Worm (Caenorhabditis elegans) whole organism, L4 larva: ENCODE results near the gene C35A5.4.

Source experiments
- D1046.2 ChIP-seq: fragments of 200-800 bp; sonication (Bioruptor generic); IDR thresholded peaks from 2 replicates; pipeline ENCODE4 v1.3.6; 2022; ENCODE audit warnings: missing genetic modification characterization, missing compliant biosample characterization
- F37D6.2 ChIP-seq: sonication (generic microtip); optimal IDR thresholded peaks from 2 replicates; lab custom pipeline; 2016; ENCODE audit warnings: mild to moderate bottlenecking, missing genetic modification characterization, missing compliant biosample characterization
- F44E2.7 ChIP-seq: fragments of 200-800 bp; sonication (Bioruptor generic); IDR thresholded peaks from 2 replicates; pipeline ENCODE4 v2.1.2; 2022; ENCODE audit warnings: missing genetic modification characterization, missing compliant biosample characterization
- Y48G9A.11 ChIP-seq: fragments of 200-800 bp; sonication (Bioruptor generic); IDR thresholded peaks from 2 replicates; pipeline ENCODE4 v1.3.6; 2022; ENCODE audit warnings: missing genetic modification reagents, missing genetic modification characterization, missing compliant biosample characterization
- aha-1 ChIP-seq: fragments of 150-350 bp; peaks from one replicate; lab custom pipeline; 2014; ENCODE audit warnings: missing biosample characterization, missing genetic modification characterization
- aly-2 ChIP-seq: sonication (generic microtip); optimal IDR thresholded peaks from 2 replicates; lab custom pipeline; 2018; ENCODE audit warnings: missing biosample characterization, missing genetic modification characterization
- ama-1 ChIP-seq: fragments of 150-350 bp; optimal IDR thresholded peaks from 2 replicates; lab custom pipeline; 2014; ENCODE audit warnings: inconsistent platforms, mixed read lengths
- ceh-82 ChIP-seq: sonication (generic microtip); optimal IDR thresholded peaks from 2 replicates; lab custom pipeline; 2017; ENCODE audit warnings: missing biosample characterization, missing genetic modification characterization
- cey-2 ChIP-seq: sonication (generic microtip); optimal IDR thresholded peaks from 3 replicates; lab custom pipeline; 2017; ENCODE audit warnings: missing genetic modification characterization, mild to moderate bottlenecking, missing compliant biosample characterization, antibody characterized with exemption, borderline replicate concordance; ENCODE audit not compliant: insufficient read depth
- ctbp-1 ChIP-seq: fragments of 200-800 bp; sonication (Bioruptor generic); IDR thresholded peaks from 2 replicates; pipeline ENCODE4 v1.3.6; 2022; ENCODE audit warnings: missing genetic modification reagents, missing genetic modification characterization, missing compliant biosample characterization
- daf-16 ChIP-seq, 3 experiments: sonication (generic microtip); optimal IDR thresholded peaks; 2 replicates each; lab custom pipeline; 2016 to 2017; ENCODE audit warnings: missing genetic modification characterization in 3 of 3, missing genetic modification reagents in 3 of 3, mild to moderate bottlenecking in 2 of 3, missing compliant biosample characterization in 2 of 3, missing biosample characterization in 1 of 3, moderate library complexity in 1 of 3
- daf-19 ChIP-seq: fragments of 200-800 bp; sonication (Bioruptor generic); conservative IDR thresholded peaks from 2 replicates; pipeline ENCODE4 v1.3.6; 2022; ENCODE audit warnings: missing genetic modification characterization, missing compliant biosample characterization
- dmd-6 ChIP-seq: fragments of 200-800 bp; sonication (Bioruptor generic); IDR thresholded peaks from 2 replicates; pipeline ENCODE4 v1.3.6; 2022; ENCODE audit warnings: missing genetic modification reagents, missing genetic modification characterization, missing compliant biosample characterization
- dmd-9 ChIP-seq: fragments of 200-800 bp; sonication (Bioruptor generic); IDR thresholded peaks from 2 replicates; pipeline ENCODE4 v1.3.6; 2022; ENCODE audit warnings: missing genetic modification reagents, missing genetic modification characterization, missing compliant biosample characterization
- duxl-1 ChIP-seq: sonication (generic microtip); optimal IDR thresholded peaks from 2 replicates; lab custom pipeline; 2016; ENCODE audit warnings: mild to moderate bottlenecking, missing genetic modification characterization, moderate library complexity, missing compliant biosample characterization; ENCODE audit not compliant: poor library complexity
- dve-1 ChIP-seq: sonication (generic microtip); optimal IDR thresholded peaks from 2 replicates; lab custom pipeline; 2017; ENCODE audit warnings: antibody characterized with exemption, mild to moderate bottlenecking, missing genetic modification characterization, missing compliant biosample characterization; ENCODE audit not compliant: insufficient read depth
- egl-43 ChIP-seq: fragments of 200-800 bp; sonication (Bioruptor generic); IDR thresholded peaks from 2 replicates; pipeline ENCODE4 v1.3.6; 2022; ENCODE audit warnings: missing genetic modification reagents, missing genetic modification characterization, missing compliant biosample characterization
- hif-1 ChIP-seq, 2 experiments: sonication (generic microtip); optimal IDR thresholded peaks; 2 replicates each; lab custom pipeline; 2016 to 2017; ENCODE audit warnings: missing compliant biosample characterization in 2 of 2, missing genetic modification characterization in 2 of 2, missing genetic modification reagents in 2 of 2, missing genotype in 2 of 2, mild to moderate bottlenecking in 1 of 2
- hlh-11 ChIP-seq: fragments of 200-800 bp; sonication (Bioruptor generic); optimal IDR thresholded peaks from 2 replicates; lab custom pipeline; 2018; ENCODE audit warnings: mild to moderate bottlenecking, missing genetic modification characterization, missing compliant biosample characterization
- hlh-30 ChIP-seq: sonication (generic microtip); optimal IDR thresholded peaks from 2 replicates; lab custom pipeline; 2017; ENCODE audit warnings: antibody characterized with exemption, mild to moderate bottlenecking, missing genetic modification characterization, missing compliant biosample characterization; ENCODE audit not compliant: insufficient read depth
- hmg-1.1 ChIP-seq: fragments of 200-800 bp; sonication (Bioruptor generic); IDR thresholded peaks from 2 replicates; pipeline ENCODE4 v1.3.6; 2022; ENCODE audit warnings: missing genetic modification reagents, missing genetic modification characterization, missing compliant biosample characterization
- lim-7 ChIP-seq: fragments of 200-800 bp; sonication (Bioruptor generic); IDR thresholded peaks from 2 replicates; pipeline ENCODE4 v1.3.6; 2022; ENCODE audit warnings: missing genetic modification characterization, missing compliant biosample characterization
- lin-29 ChIP-seq: fragments of 200-800 bp; sonication (Bioruptor generic); IDR thresholded peaks from 2 replicates; pipeline ENCODE4 v1.3.6; 2022; ENCODE audit warnings: missing genetic modification reagents, missing genetic modification characterization, missing compliant biosample characterization
- lsy-2 ChIP-seq, 2 experiments: fragments of 150-350 bp in 1 of 2; sonication (generic microtip) in 1 of 2; optimal IDR thresholded peaks; 2 replicates each; lab custom pipeline; 2014 to 2017; ENCODE audit warnings: missing biosample characterization in 2 of 2, missing genetic modification characterization in 2 of 2
- madf-9 ChIP-seq: fragments of 200-800 bp; sonication (Bioruptor generic); conservative IDR thresholded peaks from 2 replicates; pipeline ENCODE4 v1.3.6; 2022; ENCODE audit warnings: missing genetic modification reagents, missing genetic modification characterization, missing compliant biosample characterization
- mdl-1 ChIP-seq, 2 experiments: fragments of 150-350 bp in 1 of 2; sonication (generic microtip) in 1 of 2; optimal IDR thresholded peaks; 2 replicates each; lab custom pipeline; 2014 to 2017; ENCODE audit warnings: missing biosample characterization in 2 of 2, missing genetic modification characterization in 2 of 2
- mdt-29 ChIP-seq: fragments of 200-800 bp; sonication (Bioruptor generic); IDR thresholded peaks from 2 replicates; pipeline ENCODE4 v1.3.6; 2022; ENCODE audit warnings: missing genetic modification reagents, missing genetic modification characterization, missing compliant biosample characterization
- mep-1 ChIP-seq: fragments of 150-350 bp; sonication (generic microtip); optimal IDR thresholded peaks from 3 replicates; lab custom pipeline; 2014; ENCODE audit warnings: missing biosample characterization, missing genetic modification characterization
- nhr-28 ChIP-seq: fragments of 150-350 bp; optimal IDR thresholded peaks from 2 replicates; lab custom pipeline; 2014; ENCODE audit warnings: missing biosample characterization, missing genetic modification characterization
- nhr-42 ChIP-seq: fragments of 200-800 bp; sonication (Bioruptor generic); IDR thresholded peaks from 2 replicates; pipeline ENCODE4 v1.3.6; 2022; ENCODE audit warnings: missing genetic modification characterization, missing compliant biosample characterization
- nhr-6 ChIP-seq: fragments of 150-350 bp; optimal IDR thresholded peaks from 2 replicates; lab custom pipeline; 2014; ENCODE audit warnings: missing biosample characterization, missing genetic modification characterization
- php-3 ChIP-seq: fragments of 200-800 bp; sonication (Bioruptor generic); IDR thresholded peaks from 2 replicates; pipeline ENCODE4 v1.3.6; 2022; ENCODE audit warnings: missing genetic modification reagents, missing genetic modification characterization, missing compliant biosample characterization
- pqm-1 ChIP-seq: sonication (generic microtip); optimal IDR thresholded peaks from 2 replicates; lab custom pipeline; 2017; ENCODE audit warnings: missing biosample characterization, missing genetic modification characterization
- sdz-12 ChIP-seq: fragments of 200-800 bp; sonication (Bioruptor generic); optimal IDR thresholded peaks from 2 replicates; lab custom pipeline; 2018; ENCODE audit warnings: mild to moderate bottlenecking, missing genetic modification characterization, missing compliant biosample characterization
- skn-1 ChIP-seq: fragments of 150-350 bp; optimal IDR thresholded peaks from 2 replicates; lab custom pipeline; 2014; ENCODE audit warnings: missing biosample characterization, missing genetic modification characterization
- unc-130 ChIP-seq: sonication (generic microtip); optimal IDR thresholded peaks from 2 replicates; lab custom pipeline; 2016; ENCODE audit warnings: missing genetic modification reagents, missing genetic modification characterization, missing compliant biosample characterization
- unc-62 ChIP-seq, 3 experiments: fragments of 150-350 bp in 1 of 3; sonication (generic microtip); optimal IDR thresholded peaks in 2 of 3; peaks in 1 of 3; 1 replicate in 1 of 3; 2 replicates in 2 of 3; lab custom pipeline; 2014 to 2017; ENCODE audit warnings: missing biosample characterization in 3 of 3, missing genetic modification characterization in 3 of 3, missing genetic modification reagents in 3 of 3, missing genotype in 1 of 3
- zag-1 ChIP-seq: fragments of 150-350 bp; optimal IDR thresholded peaks from 2 replicates; lab custom pipeline; 2014; ENCODE audit warnings: missing biosample characterization, missing genetic modification characterization
- zfp-2 ChIP-seq: sonication (generic microtip); optimal IDR thresholded peaks from 2 replicates; lab custom pipeline; 2016; ENCODE audit warnings: mild to moderate bottlenecking, missing genetic modification characterization, missing compliant biosample characterization
- zip-11 ChIP-seq: fragments of 200-800 bp; sonication (Bioruptor generic); IDR thresholded peaks from 2 replicates; pipeline ENCODE4 v1.3.6; 2022; ENCODE audit warnings: missing genetic modification characterization, missing compliant biosample characterization
- zip-2 ChIP-seq: fragments of 150-350 bp; optimal IDR thresholded peaks from 2 replicates; lab custom pipeline; 2014; ENCODE audit warnings: missing biosample characterization, missing genetic modification characterization
- ztf-7 ChIP-seq: fragments of 150-350 bp; optimal IDR thresholded peaks from 2 replicates; lab custom pipeline; 2014; ENCODE audit warnings: missing biosample characterization, missing genetic modification characterization

Gene C35A5.4

DNA sequence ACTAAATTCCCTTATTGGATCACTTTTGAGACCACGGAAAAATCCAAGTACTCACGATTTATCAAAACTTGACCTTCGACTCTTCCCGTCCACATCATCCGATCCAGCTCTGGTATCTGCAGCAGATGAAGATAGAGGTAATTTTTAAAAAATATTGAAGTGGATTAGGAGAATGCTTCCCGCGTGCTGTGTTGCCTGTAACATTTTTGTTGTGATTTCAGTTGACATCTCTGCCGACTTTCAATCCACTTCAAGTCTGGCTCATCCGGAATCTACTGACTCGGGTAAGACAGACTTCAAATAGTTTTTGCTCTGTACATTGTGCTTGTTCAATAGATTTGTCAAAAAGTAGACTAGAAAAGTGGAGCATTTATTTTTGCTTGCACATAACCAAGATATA is 21.4 kb upstream of the C35A5.4 start:
- TF ChIP-seq ama-1 (lab: Kevin White, UChicago) = peak; percentile 66
- no peak for TF ChIP-seq egl-43 (GFP tag; lab: Robert Waterston, UW)
- TF ChIP-seq ztf-7 (tag; lab: Kevin White, UChicago) = no peak
- no peak for TF ChIP-seq php-3
- peak; percentile 96 for TF ChIP-seq aha-1 (tag; lab: Kevin White, UChicago)

DNA sequence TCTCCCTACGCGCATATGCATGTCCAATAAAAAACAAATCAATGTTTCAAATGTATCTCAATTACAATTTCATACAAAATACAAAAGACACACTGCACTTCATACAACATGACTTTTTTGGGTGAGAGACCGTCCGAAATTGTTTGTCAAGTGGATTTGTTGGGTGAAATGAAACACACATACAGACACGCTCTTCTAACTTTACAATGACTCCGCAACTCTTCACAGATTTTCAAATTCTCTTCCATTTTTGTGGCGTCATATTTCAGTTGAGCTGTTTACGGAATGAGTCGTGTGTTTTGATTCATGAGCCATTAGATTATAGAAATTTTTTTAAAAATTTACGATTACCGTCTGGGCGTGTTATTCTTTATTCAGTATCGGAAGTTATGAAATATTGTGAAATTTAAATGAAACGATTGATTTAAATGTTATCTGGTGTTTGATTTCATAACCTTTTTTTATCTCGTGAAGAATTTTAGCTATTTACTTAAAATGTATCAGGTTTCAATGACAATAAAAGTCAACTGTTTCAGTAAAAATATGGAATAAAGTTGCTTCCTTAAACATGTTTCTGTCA is 19.9 kb upstream of the C35A5.4 start:
- TF ChIP-seq aha-1 (tag; lab: Kevin White, UChicago) (peak; percentile 89), F44E2.7 (GFP tag; lab: Robert Waterston, UW) (no peak), cey-2 (no peak), dve-1 (no peak), lsy-2 (tag; optimal IDR thresholded peaks at IDR 0.05; lab: Kevin White, UChicago) (peak in 1 of 2 experiments; percentile 20), ceh-82 (tag; lab: Kevin White, UChicago) (no peak), zip-2 (tag; lab: Kevin White, UChicago) (peak; percentile 86), unc-62 (GFP tag; optimal IDR thresholded peaks at IDR 0.05 in 1 of 2; lab: Kevin White, UChicago) (no peak), unc-62 (tag; optimal IDR thresholded peaks at IDR 0.05; lab: Kevin White, UChicago) (no peak), F37D6.2 (tag; lab: Kevin White, UChicago) (no peak), dmd-9 (no peak), ctbp-1 (GFP tag; lab: Robert Waterston, UW) (no peak), nhr-28 (tag; lab: Kevin White, UChicago) (peak; percentile 20), mep-1 (tag; lab: Kevin White, UChicago) (peak; percentile 56), sdz-12 (no peak), hif-1 (tag; optimal IDR thresholded peaks at IDR 0.05; lab: Kevin White, UChicago) (peak in 1 of 2 experiments; percentile 23), zfp-2 (no peak), lim-7 (no peak), nhr-42 (GFP tag; lab: Robert Waterston, UW) (no peak), ama-1 (lab: Kevin White, UChicago) (peak; percentile 93), mdt-29 (GFP tag; lab: Robert Waterston, UW) (no peak), hlh-30 (tag; lab: Kevin White, UChicago) (peak; percentile 6), dmd-6 (GFP tag; lab: Robert Waterston, UW) (no peak; the same call in 1 of the 2 replicates), aly-2 (tag; lab: Kevin White, UChicago) (no peak), D1046.2 (no peak)

DNA sequence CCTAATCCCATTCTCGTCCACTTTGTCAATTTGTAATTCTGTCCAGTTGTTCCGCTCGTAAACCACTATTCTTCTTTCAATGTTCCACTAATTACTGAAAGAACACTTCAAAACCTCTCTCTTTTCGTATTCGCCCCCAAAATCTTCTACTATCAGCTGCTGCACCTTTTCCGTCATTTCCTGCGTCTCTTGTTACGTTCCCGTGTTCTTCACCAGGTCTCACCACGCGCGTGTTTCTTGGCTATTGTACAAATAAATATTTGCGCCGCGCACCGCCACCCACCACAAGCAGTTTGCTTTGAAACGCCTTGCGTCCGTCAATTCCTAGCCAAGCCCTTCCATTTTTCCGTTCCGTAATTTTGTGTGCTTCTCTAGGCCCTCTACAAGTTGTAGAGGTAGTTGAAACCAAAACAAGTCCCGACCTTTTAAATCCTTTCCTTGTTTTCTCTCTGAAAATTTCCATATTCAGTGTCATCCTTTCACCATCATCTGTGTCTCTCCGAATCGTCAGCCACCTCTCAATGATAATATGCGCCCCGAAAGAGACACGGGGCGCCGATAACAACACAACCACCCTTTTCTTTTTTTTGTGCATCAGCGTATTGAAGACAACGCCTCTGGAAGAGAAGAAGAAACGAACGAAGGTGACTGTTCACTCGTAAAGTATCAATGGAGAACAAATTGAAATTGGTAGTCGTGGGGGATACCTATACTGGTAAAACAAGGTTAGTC is 18.6 kb upstream of the C35A5.4 start, which contains the start of the genes crp-1 and Y32F6B.9:
crp-1 (plus strand) TSS at position 468 of the 732 bp plus-strand sequence.
Y32F6B.9 (plus strand) TSS at position 603 of the 732 bp plus-strand sequence.
- TF ChIP-seq hlh-30 (tag; lab: Kevin White, UChicago) = peak; percentile 49
- no peak for TF ChIP-seq Y48G9A.11 (GFP tag; lab: Robert Waterston, UW)
- peak; percentile 60 for TF ChIP-seq pqm-1 (tag; lab: Kevin White, UChicago)
- no peak for TF ChIP-seq zag-1 (tag; lab: Kevin White, UChicago)
- TF ChIP-seq daf-16 (GFP tag; optimal IDR thresholded peaks at IDR 0.05; lab: Kevin White, UChicago) = no peak
- peak; percentile 44 for TF ChIP-seq daf-16 (tag; optimal IDR thresholded peaks at IDR 0.05; lab: Kevin White, UChicago)
- TF ChIP-seq unc-130 = no peak
- peak; percentile 95 for TF ChIP-seq aha-1 (tag; lab: Kevin White, UChicago)
- no peak for TF ChIP-seq daf-19 (GFP tag; lab: Robert Waterston, UW)
- TF ChIP-seq skn-1 = no peak
- TF ChIP-seq nhr-6 = no peak
- peak; percentile 54 for TF ChIP-seq hlh-11 (tag; lab: Kevin White, UChicago)
- no peak for TF ChIP-seq hmg-1.1 (GFP tag; lab: Robert Waterston, UW)
- no peak for TF ChIP-seq zip-11 (GFP tag; lab: Robert Waterston, UW)
- TF ChIP-seq ztf-7 (tag; lab: Kevin White, UChicago) = no peak
- no peak for TF ChIP-seq duxl-1 (tag; lab: Kevin White, UChicago)
- TF ChIP-seq dmd-6 (GFP tag; lab: Robert Waterston, UW) = peak; percentile 41; the same call in 1 of the 2 replicates
- TF ChIP-seq hif-1 (tag; optimal IDR thresholded peaks at IDR 0.05; lab: Kevin White, UChicago) = peak in 1 of 2 experiments; percentile 13
- peak; percentile 40 for TF ChIP-seq nhr-28 (tag; lab: Kevin White, UChicago)
- TF ChIP-seq lin-29 (GFP tag; lab: Robert Waterston, UW) = no peak
- TF ChIP-seq madf-9 (GFP tag; lab: Robert Waterston, UW) = no peak
- TF ChIP-seq unc-62 (GFP tag; optimal IDR thresholded peaks at IDR 0.05 in 1 of 2; lab: Kevin White, UChicago) = peak in 1 of 2 experiments; percentile 23
- TF ChIP-seq unc-62 (tag; optimal IDR thresholded peaks at IDR 0.05; lab: Kevin White, UChicago) = no peak
- TF ChIP-seq mdl-1 (tag; optimal IDR thresholded peaks at IDR 0.05; lab: Kevin White, UChicago) = peak in 1 of 2 experiments; percentile 17
